Worm (Caenorhabditis elegans) whole organism, midembryonic: ENCODE measurements around the gene mrps-26.

ENCODE experiments used
- T22C8.4 ChIP-seq: fragments of 200-800 bp; sonication (Bioruptor generic); IDR thresholded peaks from 2 replicates; pipeline ENCODE4 v1.3.6; 2022; ENCODE audit warnings: missing genetic modification characterization, missing compliant biosample characterization
- cog-1 ChIP-seq: sonication (generic microtip); optimal IDR thresholded peaks from 2 replicates; lab custom pipeline; 2016; ENCODE audit warnings: missing genetic modification characterization, missing compliant biosample characterization
- flt-1 ChIP-seq: fragments of 200-800 bp; sonication (Bioruptor generic); IDR thresholded peaks from 2 replicates; pipeline ENCODE4 v1.3.6; 2022; ENCODE audit warnings: missing genetic modification characterization, missing compliant biosample characterization
- klf-2 ChIP-seq: fragments of 200-800 bp; sonication (Bioruptor generic); conservative IDR thresholded peaks from 2 replicates; pipeline ENCODE4 v1.3.6; 2022; ENCODE audit warnings: missing genetic modification reagents, missing genetic modification characterization, missing compliant biosample characterization
- ztf-23 ChIP-seq: fragments of 200-800 bp; sonication (Bioruptor generic); IDR thresholded peaks from 2 replicates; pipeline ENCODE4 v1.3.6; 2022; ENCODE audit warnings: missing genetic modification reagents, missing genetic modification characterization, missing compliant biosample characterization
- ztf-29 ChIP-seq: fragments of 200-800 bp; sonication (Bioruptor generic); IDR thresholded peaks from 2 replicates; pipeline ENCODE4 v1.3.6; 2022; ENCODE audit warnings: missing genetic modification reagents, missing genetic modification characterization, missing compliant biosample characterization

ce11 chrIII:5227831-5228467 lies 6.5 kb upstream of the mrps-26 start, which contains the start of the genes C34E10.12, C34E10.10 and atp-2:
- peak; percentile 69; the same call in 1 of the 2 replicates for TF ChIP-seq ztf-23
- no peak; the same call in 1 of the 2 replicates for TF ChIP-seq flt-1 (GFP tag; lab: Robert Waterston, UW)
- peak; percentile 25 for TF ChIP-seq cog-1
- no peak; the same call in 1 of the 2 replicates for TF ChIP-seq klf-2
- TF ChIP-seq ztf-29 (GFP tag; lab: Robert Waterston, UW) = peak; percentile 72
- TF ChIP-seq T22C8.4 (GFP tag; lab: Robert Waterston, UW) = no peak
